Fruit fly (Drosophila melanogaster): Measurements from ENCODE around the gene CG6005.

DNA sequence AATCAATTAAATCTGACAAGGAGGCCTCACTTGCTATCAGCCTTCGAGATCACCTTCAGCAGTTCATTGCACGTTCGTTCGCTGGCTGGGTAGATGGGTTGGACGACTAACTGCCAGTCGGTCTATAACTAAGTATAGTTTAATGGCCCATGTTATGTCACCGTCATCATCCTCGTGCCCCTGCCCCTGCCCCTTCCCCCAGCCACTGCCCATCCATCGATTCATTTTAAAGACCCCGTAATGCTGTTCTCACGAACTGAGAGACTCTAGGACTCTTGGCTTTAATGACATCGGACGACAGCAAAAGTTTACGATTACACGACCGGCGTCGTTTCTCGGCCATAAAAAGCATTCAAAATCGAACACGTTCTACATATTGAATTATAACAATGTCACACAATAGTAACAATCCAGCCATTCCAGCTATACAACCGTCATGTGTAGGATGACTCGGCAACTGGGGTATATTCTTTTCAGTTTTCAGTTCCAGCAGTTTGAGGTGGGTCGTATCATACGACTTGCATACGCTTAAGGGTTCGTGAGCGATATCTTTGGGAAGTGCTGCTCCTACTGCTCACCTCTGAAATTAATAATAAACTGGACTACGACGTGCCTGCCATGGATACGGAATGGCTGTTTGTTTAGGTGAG is 43.3 kb upstream of the CG6005 start:
- TF ChIP-seq Dfd (GFP tag; optimal IDR thresholded peaks at IDR 0.05) (no peak), br (GFP tag; optimal IDR thresholded peaks at IDR 0.05) (no peak), Mio (GFP tag; optimal IDR thresholded peaks at IDR 0.05) (no peak)
